Worm (Caenorhabditis elegans): ENCODE data around the gene F21C10.1.

DNA sequence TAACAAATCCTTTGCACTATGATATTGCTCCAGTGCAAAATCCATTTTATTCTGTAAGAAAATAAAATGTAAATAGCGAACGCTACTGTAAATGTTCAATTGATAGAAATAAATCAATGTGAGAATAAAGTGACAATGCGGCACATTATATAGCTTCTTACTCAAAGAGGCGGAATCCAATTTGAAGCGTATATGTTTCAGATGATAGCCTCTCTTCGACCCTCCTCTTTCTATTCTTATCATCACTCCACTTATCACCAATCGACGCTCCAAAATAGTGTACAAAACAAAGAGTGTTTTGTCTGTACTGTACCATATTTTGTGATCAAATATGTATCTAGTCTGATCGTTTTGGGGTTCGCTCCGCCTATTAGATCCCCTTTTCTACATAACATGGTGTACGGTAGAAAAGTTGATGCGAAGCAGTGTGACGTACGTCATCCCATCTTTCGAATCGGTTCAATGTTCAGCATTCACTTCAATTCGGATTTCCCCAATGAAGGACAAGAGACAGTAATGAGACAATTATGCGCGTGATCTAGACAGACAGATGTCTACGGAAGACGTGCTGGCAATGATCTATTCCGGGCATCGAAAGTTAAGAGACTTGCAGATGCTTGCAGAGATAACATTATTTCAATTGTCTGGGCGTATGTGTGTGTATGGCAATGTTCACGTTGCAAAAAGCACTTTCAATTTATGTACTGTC is 14.9 kb downstream of the F21C10.1 start, which contains the start of gene spl-2:
- TF ChIP-seq aha-1 (tag) (no peak), zag-1 (tag; optimal IDR thresholded peaks at IDR 0.05) (no peak), Y5F2A.4 (GFP tag; optimal IDR thresholded peaks at IDR 0.05) (no peak), rbr-2 (tag; optimal IDR thresholded peaks at IDR 0.05) (no peak), nhr-10 (tag; optimal IDR thresholded peaks at IDR 0.05) (no peak), pha-4 (GFP tag; IDR thresholded peaks at IDR 0.05) (no peak), pha-4 (tag; optimal IDR thresholded peaks at IDR 0.05) (no peak), egl-27 (tag; optimal IDR thresholded peaks at IDR 0.05) (no peak), nhr-77 (tag; optimal IDR thresholded peaks at IDR 0.05) (no peak), lsy-2 (tag; optimal IDR thresholded peaks at IDR 0.05) (no peak), mep-1 (tag; optimal IDR thresholded peaks at IDR 0.05) (no peak), nhr-11 (tag; optimal IDR thresholded peaks at IDR 0.05) (no peak), F49E8.2 (tag; optimal IDR thresholded peaks at IDR 0.05; ENCODE audit: borderline replicate concordance) (no peak), daf-12 (tag; optimal IDR thresholded peaks at IDR 0.05) (no peak), aly-2 (tag; optimal IDR thresholded peaks at IDR 0.05) (no peak)
